Worm (Caenorhabditis elegans): ENCODE results near the gene T28A8.3.

T28A8.3 gene

DNA sequence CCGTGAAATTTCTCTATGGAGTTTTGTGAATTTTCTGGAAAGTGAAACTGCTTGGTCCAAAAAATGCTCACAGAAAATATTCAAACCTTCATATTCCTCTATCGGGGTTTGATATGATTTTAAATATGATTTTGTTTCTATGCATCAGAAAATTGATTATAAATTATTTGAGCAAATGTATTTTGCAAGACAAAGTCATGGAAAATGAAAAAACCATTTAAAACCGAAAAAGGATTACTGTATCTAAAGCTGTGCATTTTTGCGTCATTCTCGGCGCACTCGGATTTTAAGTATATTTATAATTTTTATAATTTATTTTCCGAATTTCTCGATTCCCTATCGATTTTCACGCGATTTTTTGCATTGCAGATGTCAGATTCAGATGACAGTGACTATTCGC is 34.3 kb upstream of the T28A8.3 start, which contains the start of gene pssy-2:
TSS of gene pssy-2 (plus strand) at position 301 of the 400 bp plus-strand sequence.
- TF ChIP-seq nhr-12 (tag; optimal IDR thresholded peaks at IDR 0.05) = no peak
- no peak for TF ChIP-seq ztf-11 (tag; optimal IDR thresholded peaks at IDR 0.05)
- TF ChIP-seq ceh-9 (tag; optimal IDR thresholded peaks at IDR 0.05) = no peak
- no peak for TF ChIP-seq ama-1 (optimal IDR thresholded peaks at IDR 0.05)
- no peak for TF ChIP-seq ceh-82 (tag; optimal IDR thresholded peaks at IDR 0.05)
- no peak for TF ChIP-seq ceh-28 (tag; optimal IDR thresholded peaks at IDR 0.05)
- no peak for TF ChIP-seq daf-12 (tag; optimal IDR thresholded peaks at IDR 0.05)
- TF ChIP-seq nhr-77 (tag; optimal IDR thresholded peaks at IDR 0.05) = no peak
- TF ChIP-seq lin-15B (tag; optimal IDR thresholded peaks at IDR 0.05) = no peak
- no peak for TF ChIP-seq pha-4 (tag; optimal IDR thresholded peaks at IDR 0.05)
- TF ChIP-seq R02D3.7 (tag; optimal IDR thresholded peaks at IDR 0.05) = no peak
- no peak for TF ChIP-seq mml-1 (tag; optimal IDR thresholded peaks at IDR 0.05)
- no peak for TF ChIP-seq mdl-1 (tag; optimal IDR thresholded peaks at IDR 0.05)
- TF ChIP-seq skn-1 (tag; optimal IDR thresholded peaks at IDR 0.05) = no peak
- TF ChIP-seq fos-1 (tag; optimal IDR thresholded peaks at IDR 0.05) = no peak

DNA sequence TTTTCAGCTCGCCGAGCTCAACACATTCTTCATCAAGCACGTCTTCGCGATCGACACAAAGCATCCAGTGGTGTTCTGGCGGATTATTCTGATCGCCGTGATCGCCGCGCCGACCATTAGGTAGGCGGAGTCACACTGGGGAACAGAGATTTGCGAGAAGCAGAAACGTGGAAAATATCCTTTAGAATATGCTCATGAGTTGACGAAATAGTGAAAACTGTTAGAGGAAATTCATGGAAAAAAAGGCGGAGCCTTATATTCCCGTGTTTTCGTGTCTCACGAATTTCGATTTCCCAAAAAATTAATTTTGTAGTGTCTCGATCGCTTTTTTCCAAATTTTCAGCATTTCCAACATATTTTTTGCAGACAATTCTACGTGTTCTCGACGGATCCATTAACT is 31.3 kb upstream of the T28A8.3 start:
- TF ChIP-seq lin-15B (tag; optimal IDR thresholded peaks at IDR 0.05) (no peak), snpc-4 (tag; optimal IDR thresholded peaks at IDR 0.05) (no peak), aly-2 (tag; optimal IDR thresholded peaks at IDR 0.05) (no peak), ceh-9 (tag; optimal IDR thresholded peaks at IDR 0.05) (no peak), ama-1 (optimal IDR thresholded peaks at IDR 0.05) (no peak), pha-4 (tag; optimal IDR thresholded peaks at IDR 0.05) (no peak), nhr-76 (tag; optimal IDR thresholded peaks at IDR 0.05) (no peak), ZK546.5 (tag; optimal IDR thresholded peaks at IDR 0.05) (no peak), daf-12 (tag; optimal IDR thresholded peaks at IDR 0.05) (no peak), sea-2 (GFP tag; optimal IDR thresholded peaks at IDR 0.05) (no peak), zag-1 (tag; optimal IDR thresholded peaks at IDR 0.05) (no peak), pqm-1 (tag; optimal IDR thresholded peaks at IDR 0.05) (no peak), eor-1 (tag; optimal IDR thresholded peaks at IDR 0.05) (no peak), R02D3.7 (tag; optimal IDR thresholded peaks at IDR 0.05) (no peak), nhr-67 (tag; optimal IDR thresholded peaks at IDR 0.05) (no peak), elt-1 (tag; optimal IDR thresholded peaks at IDR 0.05) (no peak), hmg-11 (tag; optimal IDR thresholded peaks at IDR 0.05) (no peak), ztf-4 (tag; optimal IDR thresholded peaks at IDR 0.05) (no peak)

DNA sequence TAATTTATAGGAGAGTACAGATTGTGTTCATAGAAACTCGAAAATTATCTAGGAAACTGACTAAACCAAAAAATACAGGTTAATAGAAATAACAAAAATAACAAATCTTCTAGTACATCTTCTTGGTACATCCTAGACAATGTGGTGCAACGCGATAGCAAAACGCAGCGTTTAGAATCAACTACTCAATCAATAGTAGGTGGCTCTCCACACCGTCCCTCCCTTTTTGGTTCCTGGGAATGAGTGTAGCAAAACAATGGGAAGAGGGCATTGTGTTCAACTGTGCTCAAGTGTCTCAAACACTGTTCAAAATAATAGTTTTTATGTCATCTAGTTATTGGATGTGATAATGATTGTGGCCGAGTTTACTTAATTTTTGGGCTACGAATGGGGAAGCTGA is 29.1 kb upstream of the T28A8.3 start, which contains the start of gene T27E9.6:
TSS of gene T27E9.6 (minus strand) at position 101 of the 400 bp plus-strand sequence.
- TF ChIP-seq nhr-67 (tag; optimal IDR thresholded peaks at IDR 0.05) (no peak), ceh-28 (tag; optimal IDR thresholded peaks at IDR 0.05) (no peak), ama-1 (optimal IDR thresholded peaks at IDR 0.05) (no peak)

DNA sequence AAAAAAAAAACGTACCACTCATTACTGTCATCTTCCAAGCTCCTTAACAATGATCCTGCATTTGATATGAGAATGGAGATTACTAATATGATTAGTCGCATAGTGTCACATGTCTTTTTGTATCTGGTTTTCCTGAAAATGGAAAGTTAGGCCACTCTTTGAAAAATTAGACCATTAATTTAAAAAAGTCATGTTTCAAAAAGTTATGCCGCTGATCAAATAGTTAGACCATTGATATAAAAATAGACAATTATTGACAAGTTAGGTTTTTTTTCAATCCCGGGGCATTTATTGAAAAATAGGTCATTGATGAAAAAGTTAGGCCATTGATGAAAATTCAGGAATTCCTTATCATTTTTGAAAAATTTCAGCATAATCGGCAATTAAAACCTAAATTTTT is 21.8 kb upstream of the T28A8.3 start, which contains the start of gene acc-4:
TSS of gene acc-4 (minus strand) at position 101 of the 400 bp plus-strand sequence.
- TF ChIP-seq pha-4 (tag; optimal IDR thresholded peaks at IDR 0.05) (no peak), ztf-11 (tag; optimal IDR thresholded peaks at IDR 0.05) (no peak), lin-39 (tag; optimal IDR thresholded peaks at IDR 0.05) (no peak), nhr-12 (tag; optimal IDR thresholded peaks at IDR 0.05) (no peak), elt-3 (tag; optimal IDR thresholded peaks at IDR 0.05) (no peak), pqm-1 (tag; optimal IDR thresholded peaks at IDR 0.05) (no peak), fkh-10 (GFP tag; optimal IDR thresholded peaks at IDR 0.05) (no peak), lsy-12 (tag; optimal IDR thresholded peaks at IDR 0.05) (no peak), unc-39 (tag; optimal IDR thresholded peaks at IDR 0.05) (no peak), daf-12 (tag; optimal IDR thresholded peaks at IDR 0.05) (no peak), egl-5 (tag; optimal IDR thresholded peaks at IDR 0.05) (no peak), fos-1 (tag; optimal IDR thresholded peaks at IDR 0.05) (no peak), nhr-43 (tag; optimal IDR thresholded peaks at IDR 0.05; ENCODE audit: poor library complexity, severe bottlenecking) (no peak), nfya-1 (tag; optimal IDR thresholded peaks at IDR 0.05; ENCODE audit: insufficient read depth) (no peak), ZK546.5 (tag; optimal IDR thresholded peaks at IDR 0.05) (no peak), lin-15B (tag; optimal IDR thresholded peaks at IDR 0.05) (no peak), egl-27 (tag; optimal IDR thresholded peaks at IDR 0.05) (no peak)

DNA sequence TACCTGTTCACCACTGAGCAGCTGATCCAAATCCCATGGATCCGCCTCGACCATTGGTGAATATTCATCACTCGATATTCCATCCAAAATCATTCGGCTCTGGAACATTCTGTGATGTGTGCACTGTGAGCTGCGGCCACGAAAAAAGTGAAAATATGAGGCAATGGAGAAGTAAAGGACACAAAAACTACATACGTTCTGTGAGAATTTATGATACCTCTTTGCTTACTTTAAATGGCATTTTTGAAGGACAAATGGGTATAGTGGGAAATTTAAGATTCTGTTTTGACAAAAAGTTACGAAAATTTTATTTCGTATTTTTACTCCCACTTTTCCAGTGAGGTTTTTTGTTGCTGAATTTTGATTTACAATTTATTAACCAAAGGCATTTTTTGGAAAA is 13.4 kb upstream of the T28A8.3 start, which contains the start of gene twk-40:
TSS of gene twk-40 (minus strand) at position 101 of the 400 bp plus-strand sequence.
- no peak for TF ChIP-seq nhr-77 (tag; optimal IDR thresholded peaks at IDR 0.05)
- no peak for TF ChIP-seq nfya-1 (tag; optimal IDR thresholded peaks at IDR 0.05; ENCODE audit: insufficient read depth)
- no peak for TF ChIP-seq jun-1 (tag; optimal IDR thresholded peaks at IDR 0.05)
- TF ChIP-seq mdl-1 (tag; optimal IDR thresholded peaks at IDR 0.05) = no peak
- no peak for TF ChIP-seq nhr-23 (tag; optimal IDR thresholded peaks at IDR 0.05)
- no peak for TF ChIP-seq pha-4 (tag; optimal IDR thresholded peaks at IDR 0.05)
- no peak for TF ChIP-seq sea-2 (GFP tag; optimal IDR thresholded peaks at IDR 0.05)
- no peak for TF ChIP-seq egl-5 (tag; optimal IDR thresholded peaks at IDR 0.05)
- no peak for TF ChIP-seq elt-1 (tag; optimal IDR thresholded peaks at IDR 0.05)
- no peak for TF ChIP-seq aly-2 (tag; optimal IDR thresholded peaks at IDR 0.05)
- no peak for TF ChIP-seq hmg-11 (tag; optimal IDR thresholded peaks at IDR 0.05)
